Worm (Caenorhabditis elegans): ENCODE results near the gene taf-13.

Gene taf-13

DNA sequence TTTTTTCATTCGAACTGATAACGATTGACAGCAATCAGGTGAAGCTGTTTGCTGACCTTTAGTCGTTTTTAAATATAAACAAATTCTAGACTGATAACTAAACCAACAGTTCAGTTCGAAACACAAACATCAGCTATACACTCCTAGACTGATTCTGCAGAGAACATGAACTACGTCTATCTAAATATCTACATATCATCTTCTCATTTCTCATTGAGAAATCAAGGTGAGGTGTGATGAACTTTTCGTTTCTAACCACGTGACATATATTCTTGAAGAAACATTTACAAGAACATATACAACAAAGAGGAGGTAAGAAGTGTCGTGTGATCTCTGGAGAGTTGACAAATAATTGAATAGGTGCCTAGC lies 48.2 kb downstream of the taf-13 start (continued):
- TF ChIP-seq lir-3 (tag; optimal IDR thresholded peaks at IDR 0.05; ENCODE audit: poor library complexity) (peak; percentile 45), hpl-2 (GFP tag; optimal IDR thresholded peaks at IDR 0.05) (no peak), unc-130 (tag; optimal IDR thresholded peaks at IDR 0.05) (no peak), alr-1 (tag; optimal IDR thresholded peaks at IDR 0.05; ENCODE audit: borderline replicate concordance) (no peak), fkh-8 (tag; optimal IDR thresholded peaks at IDR 0.05) (peak; percentile 8), elt-2 (tag; optimal IDR thresholded peaks at IDR 0.05) (peak; percentile 22), nhr-237 (tag; optimal IDR thresholded peaks at IDR 0.05) (no peak), sup-37 (GFP tag; optimal IDR thresholded peaks at IDR 0.05) (no peak), dpl-1 (GFP tag; optimal IDR thresholded peaks at IDR 0.05) (peak; percentile 23 to 29 (median 28)), C16A3.4 (tag; optimal IDR thresholded peaks at IDR 0.05) (peak; percentile 51), F16B12.6 (tag; optimal IDR thresholded peaks at IDR 0.05) (no peak), nhr-20 (tag; optimal IDR thresholded peaks at IDR 0.05) (peak; percentile 85), Y116A8C.19 (tag; optimal IDR thresholded peaks at IDR 0.05; ENCODE audit: borderline replicate concordance) (no peak), egl-13 (tag; optimal IDR thresholded peaks at IDR 0.05) (no peak), ceh-8 (GFP tag; optimal IDR thresholded peaks at IDR 0.05) (no peak), mef-2 (tag; optimal IDR thresholded peaks at IDR 0.05) (no peak), zag-1 (tag; optimal IDR thresholded peaks at IDR 0.05) (no peak), sox-4 (tag; optimal IDR thresholded peaks at IDR 0.05) (no peak), ama-1 (optimal IDR thresholded peaks at IDR 0.05) (peak; percentile 67), lin-35 (GFP tag; optimal IDR thresholded peaks at IDR 0.05) (peak; percentile 30 to 77), unc-98 (GFP tag; IDR thresholded peaks at IDR 0.05) (no peak), ces-1 (GFP tag; optimal IDR thresholded peaks at IDR 0.05) (no peak), fos-1 (tag; optimal IDR thresholded peaks at IDR 0.05) (peak; percentile 15), ztf-11 (tag; optimal IDR thresholded peaks at IDR 0.05) (no peak), ceh-88 (GFP tag; IDR thresholded peaks at IDR 0.05) (no peak), tbx-2 (tag; optimal IDR thresholded peaks at IDR 0.05) (peak; percentile 52), ceh-63 (GFP tag; optimal IDR thresholded peaks at IDR 0.05) (no peak), lin-39 (tag; optimal IDR thresholded peaks at IDR 0.05) (no peak), unc-86 (tag; optimal IDR thresholded peaks at IDR 0.05) (no peak), blmp-1 (tag; optimal IDR thresholded peaks at IDR 0.05) (peak; percentile 79), nhr-47 (tag; optimal IDR thresholded peaks at IDR 0.05) (peak; percentile 41), pag-3 (tag; optimal IDR thresholded peaks at IDR 0.05; ENCODE audit: borderline replicate concordance, insufficient read depth) (no peak), rnt-1 (tag; optimal IDR thresholded peaks at IDR 0.05) (peak; percentile 13), unc-62 (GFP tag; optimal IDR thresholded peaks at IDR 0.05) (no peak), lin-14 (GFP tag; optimal IDR thresholded peaks at IDR 0.05) (peak; percentile 79), pqm-1 (tag; optimal IDR thresholded peaks at IDR 0.05) (no peak), zip-4 (GFP tag; optimal IDR thresholded peaks at IDR 0.05) (no peak), nhr-90 (tag; optimal IDR thresholded peaks at IDR 0.05; ENCODE audit: poor library complexity) (peak; percentile 72), efl-3 (GFP tag; optimal IDR thresholded peaks at IDR 0.05) (no peak), vab-15 (tag; optimal IDR thresholded peaks at IDR 0.05) (no peak), sptf-1 (tag; optimal IDR thresholded peaks at IDR 0.05) (no peak), mab-9 (GFP tag; IDR thresholded peaks at IDR 0.05) (no peak), aly-2 (tag; optimal IDR thresholded peaks at IDR 0.05) (no peak), elt-3 (tag; optimal IDR thresholded peaks at IDR 0.05) (peak in 2 of 6 experiments; percentile 44 to 85), nhr-71 (tag; optimal IDR thresholded peaks at IDR 0.05) (peak; percentile 92), lin-15B (tag; optimal IDR thresholded peaks at IDR 0.05) (no peak), ceh-90 (tag; optimal IDR thresholded peaks at IDR 0.05) (no peak), C34B4.2 (tag; optimal IDR thresholded peaks at IDR 0.05) (no peak), lin-13 (GFP tag; optimal IDR thresholded peaks at IDR 0.05) (peak; percentile 11), hlh-17 (GFP tag; optimal IDR thresholded peaks at IDR 0.05; ENCODE audit: borderline replicate concordance) (no peak), tlp-1 (tag; optimal IDR thresholded peaks at IDR 0.05) (no peak), snu-23 (GFP tag; optimal IDR thresholded peaks at IDR 0.05) (peak; percentile 78), nhr-76 (tag; optimal IDR thresholded peaks at IDR 0.05) (no peak)
